Fruit fly (Drosophila melanogaster): Measurements from ENCODE around the gene PIG-B.

- TF ChIP-seq CG32121 (GFP tag; IDR thresholded peaks at IDR 0.05) = no peak
- no peak for TF ChIP-seq CG13204 (GFP tag; optimal IDR thresholded peaks at IDR 0.05)
- TF ChIP-seq gl (tag; optimal IDR thresholded peaks at IDR 0.05) = no peak
- TF ChIP-seq Ets98B (GFP tag; IDR thresholded peaks at IDR 0.05) = no peak
- TF ChIP-seq Snoo (tag; optimal IDR thresholded peaks at IDR 0.05) = no peak
- no peak for TF ChIP-seq CG10348 (GFP tag; IDR thresholded peaks at IDR 0.05)
- no peak for TF ChIP-seq CG17806 (tag; optimal IDR thresholded peaks at IDR 0.05)
- no peak for TF ChIP-seq CG15710 (tag; optimal IDR thresholded peaks at IDR 0.05)
- TF ChIP-seq CG14655 (GFP tag; optimal IDR thresholded peaks at IDR 0.05) = no peak
- no peak for TF ChIP-seq fd96Ca (GFP tag; IDR thresholded peaks at IDR 0.05)
Observed at dm6 chr3L:3769157-3769556, 41.9 kb upstream of the PIG-B start.
